Fruit fly (Drosophila melanogaster) S2 (cell line): ENCODE data around the gene temp.

ENCODE experiments used
- CG8478 ChIP-seq: fragments of >200 bp; optimal IDR thresholded peaks from 2 replicates; lab custom pipeline; 2018
- CTCF ChIP-seq, 2 experiments: fragments of >200 bp; optimal IDR thresholded peaks; 2 replicates each; lab custom pipeline; 2018

DNA sequence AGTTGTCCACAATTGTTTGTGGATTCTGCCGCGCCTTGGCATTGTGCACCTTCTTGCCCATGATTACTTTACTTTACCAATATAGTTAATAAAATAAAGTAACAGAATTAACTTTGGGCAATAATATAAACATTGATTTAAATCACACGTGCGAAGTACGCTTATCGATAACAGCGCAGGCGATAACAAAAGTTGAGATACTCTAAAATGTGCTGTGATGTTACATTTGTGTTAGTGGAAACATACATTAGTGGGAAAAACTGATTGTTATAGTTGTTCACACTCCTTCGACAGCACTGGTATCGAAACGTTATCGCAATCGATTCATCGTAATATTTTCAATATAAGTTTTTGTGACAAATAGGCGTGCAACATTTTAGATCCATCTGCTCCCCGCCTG is 20.5 kb downstream of the temp start, which contains the start of gene kz:
- TF ChIP-seq CTCF (optimal IDR thresholded peaks at IDR 0.05; lab: Kevin White, UChicago) (peak in 1 of 2 experiments; percentile 19), CG8478 (no peak)
